Fruit fly (Drosophila melanogaster) whole organism, wandering third instar larva: ENCODE results near the gene norpA.

ENCODE experiments used
- Abd-B ChIP-seq: fragments of >200 bp; optimal IDR thresholded peaks from 2 replicates; lab custom pipeline; 2017; ENCODE audit warnings: missing biosample characterization, missing genetic modification characterization
- CG32264 ChIP-seq: fragments of 200-800 bp; sonication (Bioruptor generic); optimal IDR thresholded peaks from 2 replicates; lab custom pipeline; 2016; ENCODE audit warnings: missing biosample characterization, missing genetic modification characterization
- CG9705 ChIP-seq: fragments of 200-800 bp; sonication (Bioruptor generic); optimal IDR thresholded peaks from 2 replicates; lab custom pipeline; 2018; ENCODE audit warnings: missing biosample characterization, mild to moderate bottlenecking, missing genetic modification characterization
- CrebA ChIP-seq: fragments of 200-800 bp; sonication (Bioruptor generic); optimal IDR thresholded peaks from 2 replicates; lab custom pipeline; 2016; ENCODE audit warnings: missing biosample characterization, mild to moderate bottlenecking, missing genetic modification characterization, borderline replicate concordance
- Dif ChIP-seq: fragments of 200-275, 200-300 bp; sonication (Bioruptor generic); optimal IDR thresholded peaks from 2 replicates; lab custom pipeline; 2018; ENCODE audit warnings: missing biosample characterization, missing genetic modification characterization; ENCODE audit not compliant: partially characterized antibody
- GATAd ChIP-seq: sonication (Bioruptor generic); optimal IDR thresholded peaks from 2 replicates; lab custom pipeline; 2016; ENCODE audit warnings: missing biosample characterization, missing genetic modification characterization
- HLH106 ChIP-seq: fragments of 200-800 bp; optimal IDR thresholded peaks from 3 replicates; lab custom pipeline; 2019; ENCODE audit warnings: missing biosample characterization, mild to moderate bottlenecking, missing genetic modification characterization, moderate library complexity
- Hnf4 ChIP-seq: fragments of 200-800 bp; sonication (Bioruptor generic); optimal IDR thresholded peaks from 2 replicates; lab custom pipeline; 2016; ENCODE audit warnings: missing biosample characterization, mild to moderate bottlenecking, missing genetic modification characterization
- Hr78 ChIP-seq: fragments of >200 bp; optimal IDR thresholded peaks from 2 replicates; lab custom pipeline; 2017; ENCODE audit warnings: missing biosample characterization, missing genetic modification characterization
- Hr83 ChIP-seq: fragments of 200-300 bp; sonication (Bioruptor generic); optimal IDR thresholded peaks from 2 replicates; lab custom pipeline; 2016; ENCODE audit warnings: missing biosample characterization, mild to moderate bottlenecking, missing genetic modification characterization, moderate library complexity; ENCODE audit not compliant: poor library complexity, severe bottlenecking
- Jra ChIP-seq: sonication (Bioruptor generic); optimal IDR thresholded peaks from 2 replicates; lab custom pipeline; 2016; ENCODE audit warnings: missing biosample characterization, missing genetic modification characterization
- Mio ChIP-seq: sonication (Bioruptor generic); optimal IDR thresholded peaks from 2 replicates; lab custom pipeline; 2016; ENCODE audit warnings: missing biosample characterization, missing genetic modification characterization
- Myc ChIP-seq: fragments of >200 bp; optimal IDR thresholded peaks from 2 replicates; lab custom pipeline; 2017
- OdsH ChIP-seq: fragments of 200-800 bp; sonication (Bioruptor generic); optimal IDR thresholded peaks from 2 replicates; lab custom pipeline; 2016; ENCODE audit warnings: missing biosample characterization, mild to moderate bottlenecking, missing genetic modification characterization
- Rel ChIP-seq, 2 experiments: fragments of 200-800 bp; sonication (Bioruptor generic) in 1 of 2; optimal IDR thresholded peaks; 2 replicates in 1 of 2; 3 replicates in 1 of 2; lab custom pipeline; 2016 to 2019; ENCODE audit warnings: mild to moderate bottlenecking in 2 of 2, missing biosample characterization in 2 of 2, missing genetic modification characterization in 2 of 2, moderate library complexity in 1 of 2
- Sp1 ChIP-seq: fragments of 200-800 bp; sonication (Bioruptor generic); optimal IDR thresholded peaks from 3 replicates; lab custom pipeline; 2019; ENCODE audit warnings: missing biosample characterization, mild to moderate bottlenecking, missing genetic modification characterization, moderate library complexity
- Vsx2 ChIP-seq: fragments of 200-300, 225-300 bp; sonication (Bioruptor generic); optimal IDR thresholded peaks from 2 replicates; lab custom pipeline; 2018; ENCODE audit warnings: missing biosample characterization, missing genetic modification characterization; ENCODE audit not compliant: partially characterized antibody
- br ChIP-seq: fragments of 200-800 bp; sonication (Bioruptor generic); optimal IDR thresholded peaks from 2 replicates; lab custom pipeline; 2016; ENCODE audit warnings: missing biosample characterization, missing genetic modification characterization
- brk ChIP-seq: fragments of 200-800 bp; sonication (Bioruptor generic); optimal IDR thresholded peaks from 2 replicates; lab custom pipeline; 2016; ENCODE audit warnings: missing biosample characterization, mild to moderate bottlenecking, missing genetic modification characterization
- dl ChIP-seq, 2 experiments: fragments of 175-275, 200-275 bp in 1 of 2; fragments of 200-275 bp in 1 of 2; sonication (Bioruptor generic); optimal IDR thresholded peaks; lab custom pipeline; 2018; ENCODE audit warnings: mild to moderate bottlenecking in 2 of 2, missing biosample characterization in 2 of 2, missing genetic modification characterization in 2 of 2, moderate library complexity in 2 of 2; ENCODE audit not compliant: partially characterized antibody in 2 of 2, insufficient read depth in 1 of 2
- dmrt93B ChIP-seq: fragments of 200-800 bp; sonication (Bioruptor generic); optimal IDR thresholded peaks from 2 replicates; lab custom pipeline; 2018; ENCODE audit warnings: missing biosample characterization, mild to moderate bottlenecking, missing genetic modification characterization
- dsf ChIP-seq: sonication (Bioruptor generic); optimal IDR thresholded peaks from 2 replicates; lab custom pipeline; 2016; ENCODE audit warnings: missing biosample characterization, missing genetic modification characterization, borderline replicate concordance
- ey ChIP-seq: fragments of 200-800 bp; sonication (Bioruptor generic); optimal IDR thresholded peaks from 2 replicates; lab custom pipeline; 2016; ENCODE audit warnings: missing biosample characterization, missing genetic modification characterization
- foxo ChIP-seq, 2 experiments: fragments of 200-800 bp; sonication (Bioruptor generic); optimal IDR thresholded peaks; 2 replicates in 1 of 2; 3 replicates in 1 of 2; lab custom pipeline; 2016 to 2017; ENCODE audit warnings: missing biosample characterization in 2 of 2, missing genetic modification characterization in 2 of 2
- fru ChIP-seq: fragments of 200-800 bp; sonication (Bioruptor generic); optimal IDR thresholded peaks from 3 replicates; lab custom pipeline; 2016; ENCODE audit warnings: missing biosample characterization, mild to moderate bottlenecking, missing genetic modification characterization
- h ChIP-seq: fragments of 200-800 bp; sonication (Bioruptor generic); optimal IDR thresholded peaks from 3 replicates; lab custom pipeline; 2016; ENCODE audit warnings: missing biosample characterization, mild to moderate bottlenecking, missing genetic modification characterization
- jim ChIP-seq: fragments of 175-275, 200-325 bp; sonication (Bioruptor generic); optimal IDR thresholded peaks from 2 replicates; lab custom pipeline; 2016; ENCODE audit warnings: missing biosample characterization, mild to moderate bottlenecking, missing genetic modification characterization
- pan ChIP-seq: fragments of >200 bp; optimal IDR thresholded peaks from 2 replicates; lab custom pipeline; 2017
- psq ChIP-seq: fragments of 200-800 bp; sonication (Bioruptor generic); optimal IDR thresholded peaks from 3 replicates; lab custom pipeline; 2017; ENCODE audit warnings: missing biosample characterization, mild to moderate bottlenecking, missing genetic modification characterization, moderate library complexity
- rgr ChIP-seq: fragments of 200-800 bp; sonication (Bioruptor generic); optimal IDR thresholded peaks from 3 replicates; lab custom pipeline; 2016; ENCODE audit warnings: missing biosample characterization, mild to moderate bottlenecking, missing genetic modification characterization
- sage ChIP-seq: fragments of 200-800 bp; sonication (Bioruptor generic); optimal IDR thresholded peaks from 2 replicates; lab custom pipeline; 2016; ENCODE audit warnings: missing biosample characterization, mild to moderate bottlenecking, missing genetic modification characterization
- sv ChIP-seq: fragments of 200-800 bp; sonication (Bioruptor generic); optimal IDR thresholded peaks from 3 replicates; lab custom pipeline; 2016; ENCODE audit warnings: missing biosample characterization, missing genetic modification characterization
- tai ChIP-seq: sonication (Bioruptor generic); optimal IDR thresholded peaks from 2 replicates; lab custom pipeline; 2016; ENCODE audit warnings: missing biosample characterization, missing genetic modification characterization
- usp ChIP-seq: fragments of >200 bp; optimal IDR thresholded peaks from 2 replicates; lab custom pipeline; 2017; ENCODE audit warnings: missing biosample characterization, missing genetic modification characterization
- woc ChIP-seq: sonication (Bioruptor generic); optimal IDR thresholded peaks from 2 replicates; lab custom pipeline; 2016; ENCODE audit warnings: missing biosample characterization, mild to moderate bottlenecking, missing genetic modification characterization

norpA gene

dm6 chrX:4380381-4380780 is 58.0 kb downstream of the norpA start:
- peak; percentile 6 for TF ChIP-seq ey (GFP tag; lab: Kevin White, UChicago)
- TF ChIP-seq woc (GFP tag; lab: Kevin White, UChicago): peak; percentile 43
- peak; percentile 43 for TF ChIP-seq Myc (lab: Kevin White, UChicago)
- TF ChIP-seq sv (GFP tag; lab: Kevin White, UChicago): no peak

DNA sequence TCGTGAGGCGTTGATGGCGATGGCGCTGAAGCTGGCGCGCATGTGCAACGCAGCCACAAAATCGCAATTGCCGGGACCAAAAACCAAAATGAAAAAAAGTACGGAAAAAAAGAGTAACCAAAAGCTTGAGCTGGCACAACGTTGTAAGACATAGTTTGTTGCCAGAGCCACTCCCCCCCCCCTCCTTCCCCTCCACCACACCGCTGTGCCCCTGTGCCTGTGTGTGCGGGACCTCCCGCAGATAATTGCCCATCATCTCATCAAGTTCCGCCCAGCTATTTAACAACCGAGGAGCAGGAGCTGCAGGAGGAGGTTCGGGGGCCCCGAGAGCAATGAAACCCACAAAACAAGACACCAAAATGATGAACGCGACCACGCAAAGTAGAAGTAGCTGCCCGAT is 58.7 kb downstream of the norpA start:
- no peak for TF ChIP-seq Jra
- TF ChIP-seq CrebA (GFP tag; lab: Kevin White, UChicago): no peak
- no peak for TF ChIP-seq woc (GFP tag; lab: Kevin White, UChicago)
- TF ChIP-seq tai (GFP tag; lab: Kevin White, UChicago): no peak
- no peak for TF ChIP-seq br (GFP tag; lab: Kevin White, UChicago)
- no peak for TF ChIP-seq Dif (GFP tag; lab: Kevin White, UChicago)
- TF ChIP-seq, all 38 proteins: peak for 0

DNA sequence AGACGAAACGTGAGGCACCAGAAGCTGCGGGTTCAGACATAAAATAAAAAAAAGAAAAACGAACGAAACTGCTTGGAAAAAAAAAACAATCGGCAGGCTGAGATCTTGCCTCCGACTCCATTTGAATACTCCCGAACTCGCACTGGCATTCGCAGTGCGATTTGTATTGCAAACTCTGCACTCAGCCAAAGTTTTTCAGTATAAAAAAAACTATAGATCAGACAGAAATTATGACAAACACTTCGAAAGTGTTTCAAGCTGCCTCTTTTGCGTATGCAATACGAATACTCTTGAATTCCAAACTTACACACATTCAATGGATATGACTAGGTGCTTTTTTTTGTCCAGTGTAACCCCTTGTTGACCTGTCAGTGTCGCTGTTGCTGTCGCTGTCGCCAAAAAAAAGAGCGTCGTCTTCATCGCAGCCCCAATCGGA is 68.9 kb downstream of the norpA start:
- peak; percentile 76 for TF ChIP-seq HLH106 (tag; lab: Kevin White, UChicago)
- TF ChIP-seq OdsH (GFP tag; lab: Kevin White, UChicago): peak; percentile 73
- peak; percentile 54 for TF ChIP-seq CG9705 (GFP tag; lab: Kevin White, UChicago)
- TF ChIP-seq Dif (GFP tag; lab: Kevin White, UChicago): no peak
- peak; percentile 87 for TF ChIP-seq h (GFP tag; lab: Kevin White, UChicago)
- TF ChIP-seq br (GFP tag; lab: Kevin White, UChicago): peak; percentile 79
- TF ChIP-seq fru (GFP tag; lab: Kevin White, UChicago): peak; percentile 86
- TF ChIP-seq tai (GFP tag; lab: Kevin White, UChicago): peak; percentile 13
- TF ChIP-seq rgr (GFP tag; lab: Kevin White, UChicago): peak; percentile 79
- peak; percentile 80 for TF ChIP-seq Hnf4 (GFP tag; lab: Kevin White, UChicago)
- TF ChIP-seq CG32264 (GFP tag; lab: Kevin White, UChicago): no peak
- TF ChIP-seq ey (GFP tag; lab: Kevin White, UChicago): peak; percentile 81
- no peak for TF ChIP-seq usp (GFP tag; lab: Kevin White, UChicago)
- no peak for TF ChIP-seq dsf (GFP tag; lab: Kevin White, UChicago)
- no peak for TF ChIP-seq Myc (lab: Kevin White, UChicago)
- no peak for TF ChIP-seq pan (lab: Kevin White, UChicago)
- no peak for TF ChIP-seq Hr78 (GFP tag; lab: Kevin White, UChicago)
- peak; percentile 56 for TF ChIP-seq dmrt93B (GFP tag; lab: Kevin White, UChicago)
- TF ChIP-seq brk: no peak
- no peak for TF ChIP-seq Mio (GFP tag; lab: Kevin White, UChicago)
- TF ChIP-seq foxo (GFP tag; optimal IDR thresholded peaks at IDR 0.05; lab: Kevin White, UChicago): peak in 1 of 2 experiments; percentile 84
- peak; percentile 34 for TF ChIP-seq Rel (GFP tag; optimal IDR thresholded peaks at IDR 0.05; lab: Kevin White, UChicago)
- no peak for TF ChIP-seq Rel (tag; optimal IDR thresholded peaks at IDR 0.05; lab: Kevin White, UChicago)
- peak; percentile 78 for TF ChIP-seq Sp1 (GFP tag; lab: Kevin White, UChicago)
- no peak for TF ChIP-seq Hr83 (GFP tag; lab: Kevin White, UChicago)
- peak; percentile 61 for TF ChIP-seq woc (GFP tag; lab: Kevin White, UChicago)
- no peak for TF ChIP-seq Abd-B
- TF ChIP-seq sage: peak; percentile 16
- no peak for TF ChIP-seq sv (GFP tag; lab: Kevin White, UChicago)
- peak; percentile 66 for TF ChIP-seq psq
- TF ChIP-seq jim (GFP tag; lab: Kevin White, UChicago): no peak
- peak; percentile 66 for TF ChIP-seq Jra
- TF ChIP-seq dl (GFP tag; optimal IDR thresholded peaks at IDR 0.05; lab: Kevin White, UChicago; ENCODE audit: insufficient read depth in 1 of 2, partially characterized antibody in 2 of 2): no peak
- no peak for TF ChIP-seq Vsx2 (GFP tag; lab: Kevin White, UChicago)
- no peak for TF ChIP-seq GATAd (GFP tag; lab: Kevin White, UChicago)
